Fruit fly (Drosophila melanogaster): ENCODE measurements around the gene CG45075.

The CG45075 gene

DNA sequence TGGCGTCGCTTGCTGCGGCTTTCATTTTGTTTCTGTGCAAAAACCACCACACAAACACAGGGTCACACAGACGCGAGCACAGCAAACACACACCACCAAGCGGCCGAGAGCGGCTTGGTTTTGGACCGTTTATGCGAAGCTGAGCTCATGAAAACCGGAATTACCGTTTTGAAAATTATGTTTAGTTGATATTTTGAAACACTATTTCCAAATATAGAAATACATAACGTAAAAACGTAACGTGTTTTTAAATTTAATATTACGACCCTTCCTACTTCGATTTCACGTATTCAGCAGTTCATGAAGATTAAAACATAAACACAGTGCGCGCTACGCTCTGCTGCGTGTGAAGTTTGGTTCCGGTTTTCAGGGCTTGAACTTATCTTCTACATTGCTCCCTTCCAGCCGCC lies 40.0 kb upstream of the CG45075 start (continued):
- TF ChIP-seq CG12744 (GFP tag; optimal IDR thresholded peaks at IDR 0.05) (peak; percentile 93), btn (GFP tag; optimal IDR thresholded peaks at IDR 0.05) (peak; percentile 94), pho (GFP tag; optimal IDR thresholded peaks at IDR 0.05) (peak; percentile 95), pum (GFP tag; optimal IDR thresholded peaks at IDR 0.05) (peak; percentile 90), PHDP (tag; optimal IDR thresholded peaks at IDR 0.05) (peak; percentile 99), Dll (GFP tag; IDR thresholded peaks at IDR 0.05; ENCODE audit: partially characterized antibody) (no peak), gt (GFP tag; IDR thresholded peaks at IDR 0.05) (peak; percentile 66; the same call in 1 of the 2 replicates), CkIIα-i1 (GFP tag; IDR thresholded peaks at IDR 0.05) (peak; percentile 36; the same call in 1 of the 2 replicates), sr (GFP tag; IDR thresholded peaks at IDR 0.05) (peak; percentile 75; the same call in 2 of the 3 replicates), CG4617 (GFP tag; optimal IDR thresholded peaks at IDR 0.05; ENCODE audit: borderline replicate concordance) (peak; percentile 57), Usf (GFP tag; optimal IDR thresholded peaks at IDR 0.05) (peak; percentile 75), z (GFP tag; IDR thresholded peaks at IDR 0.05) (peak; percentile 64; the same call in 2 of the 3 replicates), ATbp (GFP tag; optimal IDR thresholded peaks at IDR 0.05) (peak; percentile 95), phol (tag; optimal IDR thresholded peaks at IDR 0.05) (peak; percentile 95), cato (GFP tag; optimal IDR thresholded peaks at IDR 0.05; ENCODE audit: borderline replicate concordance) (peak; percentile 82), NC2β (GFP tag; optimal IDR thresholded peaks at IDR 0.05) (peak; percentile 89), CG4404 (GFP tag; IDR thresholded peaks at IDR 0.05) (peak; percentile 41; the same call in 1 of the 2 replicates), knrl (GFP tag; IDR thresholded peaks at IDR 0.05; ENCODE audit: partially characterized antibody) (no peak), CG11696 (GFP tag; IDR thresholded peaks at IDR 0.05) (peak; percentile 88), gcm (GFP tag; optimal IDR thresholded peaks at IDR 0.05) (peak; percentile 97), sima (GFP tag; optimal IDR thresholded peaks at IDR 0.05) (peak; percentile 92), Camta (GFP tag; optimal IDR thresholded peaks at IDR 0.05) (peak; percentile 95), zfh1 (GFP tag; IDR thresholded peaks at IDR 0.05) (peak; percentile 96), Antp (GFP tag; optimal IDR thresholded peaks at IDR 0.05) (peak; percentile 89), pnt (GFP tag; optimal IDR thresholded peaks at IDR 0.05) (peak; percentile 88), CG9609 (GFP tag; optimal IDR thresholded peaks at IDR 0.05) (peak; percentile 88), Bteb2 (GFP tag; optimal IDR thresholded peaks at IDR 0.05) (peak; percentile 94), B-H1 (GFP tag; IDR thresholded peaks at IDR 0.05) (peak; percentile 89), CG31365 (tag; optimal IDR thresholded peaks at IDR 0.05) (peak; percentile 91), CG7271 (tag; optimal IDR thresholded peaks at IDR 0.05) (peak; percentile 88), CG34224 (GFP tag; IDR thresholded peaks at IDR 0.05; ENCODE audit: partially characterized antibody) (no peak), CG13894 (tag; optimal IDR thresholded peaks at IDR 0.05) (peak; percentile 97), CG15479 (GFP tag; optimal IDR thresholded peaks at IDR 0.05) (no peak), CG7928 (GFP tag; optimal IDR thresholded peaks at IDR 0.05) (peak; percentile 76), wek (GFP tag; optimal IDR thresholded peaks at IDR 0.05) (peak; percentile 91), Side (GFP tag; optimal IDR thresholded peaks at IDR 0.05) (peak; percentile 98), Lim3 (GFP tag; IDR thresholded peaks at IDR 0.05) (0 out of 2 replicates have a peak, but pooled peaks have one; percentile 60), CG2120 (GFP tag; optimal IDR thresholded peaks at IDR 0.05) (peak; percentile 95), CG10209 (GFP tag; optimal IDR thresholded peaks at IDR 0.05) (peak; percentile 94), gcm2 (GFP tag; optimal IDR thresholded peaks at IDR 0.05) (peak; percentile 81), slbo (GFP tag; IDR thresholded peaks at IDR 0.05) (peak; percentile 89), chn (GFP tag; optimal IDR thresholded peaks at IDR 0.05) (peak; percentile 92), CG14667 (GFP tag; IDR thresholded peaks at IDR 0.05) (peak; percentile 35; the same call in 1 of the 2 replicates), exex (tag; optimal IDR thresholded peaks at IDR 0.05) (peak; percentile 82), salm (tag; optimal IDR thresholded peaks at IDR 0.05) (peak; percentile 94), Ravus (GFP tag; IDR thresholded peaks at IDR 0.05) (peak; percentile 75), fu2 (GFP tag; optimal IDR thresholded peaks at IDR 0.05) (peak; percentile 79), CG5180 (GFP tag; optimal IDR thresholded peaks at IDR 0.05) (peak; percentile 88), unpg (GFP tag; optimal IDR thresholded peaks at IDR 0.05) (peak; percentile 98), fd102C (GFP tag; optimal IDR thresholded peaks at IDR 0.05) (peak; percentile 64)

All from whole organism, embryonic.